Worm (Caenorhabditis elegans) whole organism, L2 larva: ENCODE data around the gene B0524.3.

Source experiments
- C34F6.9 ChIP-seq: fragments of 150-350 bp; optimal IDR thresholded peaks from 2 replicates; lab custom pipeline; 2014; ENCODE audit warnings: missing biosample characterization, missing genetic modification characterization
- F13H6.1 ChIP-seq: sonication (generic microtip); optimal IDR thresholded peaks from 2 replicates; lab custom pipeline; 2016; ENCODE audit warnings: missing genetic modification characterization, missing compliant biosample characterization
- R02D3.7 ChIP-seq: fragments of 150-350 bp; optimal IDR thresholded peaks from 2 replicates; lab custom pipeline; 2014; ENCODE audit warnings: missing biosample characterization, missing genetic modification characterization
- Y55F3AM.14 ChIP-seq: fragments of 200-800 bp; sonication (Bioruptor generic); optimal IDR thresholded peaks from 2 replicates; lab custom pipeline; 2018; ENCODE audit warnings: mild to moderate bottlenecking, missing genetic modification characterization, missing compliant biosample characterization
- ZK546.5 ChIP-seq: sonication (generic microtip); optimal IDR thresholded peaks from 2 replicates; lab custom pipeline; 2017; ENCODE audit warnings: missing biosample characterization, missing genetic modification characterization
- alr-1 ChIP-seq: fragments of 150-350 bp; optimal IDR thresholded peaks from 2 replicates; lab custom pipeline; 2014; ENCODE audit warnings: missing biosample characterization, missing genetic modification characterization
- aly-2 ChIP-seq: fragments of 150-350 bp; optimal IDR thresholded peaks from 2 replicates; lab custom pipeline; 2014; ENCODE audit warnings: missing biosample characterization, missing genetic modification characterization
- ama-1 ChIP-seq: fragments of 150-350 bp; optimal IDR thresholded peaks from 2 replicates; lab custom pipeline; 2018; ENCODE audit warnings: inconsistent platforms
- blmp-1 ChIP-seq: sonication (generic microtip); optimal IDR thresholded peaks from 2 replicates; lab custom pipeline; 2017; ENCODE audit warnings: missing genetic modification characterization, mild to moderate bottlenecking, missing compliant biosample characterization, antibody characterized with exemption, moderate library complexity; ENCODE audit not compliant: insufficient read depth
- ceh-16 ChIP-seq: fragments of 150-350 bp; optimal IDR thresholded peaks from 2 replicates; lab custom pipeline; 2014; ENCODE audit warnings: missing biosample characterization, missing genetic modification characterization
- ceh-82 ChIP-seq: fragments of 150-350 bp; optimal IDR thresholded peaks from 2 replicates; lab custom pipeline; 2014; ENCODE audit warnings: missing biosample characterization, missing genetic modification characterization
- crh-2 ChIP-seq: sonication (generic microtip); optimal IDR thresholded peaks from 2 replicates; lab custom pipeline; 2017; ENCODE audit warnings: missing biosample characterization, missing genetic modification characterization
- dmd-4 ChIP-seq: sonication (generic microtip); optimal IDR thresholded peaks from 2 replicates; lab custom pipeline; 2017; ENCODE audit warnings: missing biosample characterization, missing genetic modification characterization
- egl-27 ChIP-seq: sonication (generic microtip); optimal IDR thresholded peaks from 3 replicates; lab custom pipeline; 2017; ENCODE audit warnings: missing biosample characterization, missing genetic modification reagents, missing genetic modification characterization
- elt-1 ChIP-seq: fragments of 150-350 bp; optimal IDR thresholded peaks from 2 replicates; lab custom pipeline; 2014; ENCODE audit warnings: missing biosample characterization, missing genetic modification characterization
- elt-3 ChIP-seq: sonication (generic microtip); optimal IDR thresholded peaks from 2 replicates; lab custom pipeline; 2017; ENCODE audit warnings: missing biosample characterization, missing genetic modification characterization
- fos-1 ChIP-seq: fragments of 150-350 bp; optimal IDR thresholded peaks from 2 replicates; lab custom pipeline; 2014; ENCODE audit warnings: missing biosample characterization, missing genetic modification characterization
- gmeb-1 ChIP-seq: fragments of 150-350 bp; optimal IDR thresholded peaks from 2 replicates; lab custom pipeline; 2014; ENCODE audit warnings: missing biosample characterization, missing genetic modification characterization
- lin-11 ChIP-seq: fragments of 150-350 bp; sonication (generic microtip); optimal IDR thresholded peaks from 2 replicates; lab custom pipeline; 2014; ENCODE audit warnings: missing biosample characterization, missing genetic modification characterization, inconsistent platforms, mixed read lengths
- lin-13 ChIP-seq: fragments of 150-350 bp; optimal IDR thresholded peaks from 2 replicates; lab custom pipeline; 2014; ENCODE audit warnings: missing biosample characterization, missing genetic modification reagents, missing genetic modification characterization
- lin-39 ChIP-seq: fragments of 150-350 bp; optimal IDR thresholded peaks from 2 replicates; lab custom pipeline; 2014; ENCODE audit warnings: missing biosample characterization, missing genetic modification reagents, missing genetic modification characterization
- lsy-2 ChIP-seq, 2 experiments: fragments of 150-350 bp in 1 of 2; sonication (generic microtip) in 1 of 2; optimal IDR thresholded peaks; 2 replicates each; lab custom pipeline; 2014 to 2017; ENCODE audit warnings: missing biosample characterization in 2 of 2, missing genetic modification characterization in 2 of 2
- mab-5 ChIP-seq: fragments of 150-350 bp; optimal IDR thresholded peaks from 2 replicates; lab custom pipeline; 2014; ENCODE audit warnings: missing biosample characterization, missing genetic modification characterization
- mbf-1 ChIP-seq: sonication (generic microtip); optimal IDR thresholded peaks from 2 replicates; lab custom pipeline; 2017; ENCODE audit warnings: missing biosample characterization, missing genetic modification characterization
- mdl-1 ChIP-seq, 2 experiments: fragments of 150-350 bp in 1 of 2; sonication (generic microtip) in 1 of 2; optimal IDR thresholded peaks; 2 replicates each; lab custom pipeline; 2017; ENCODE audit warnings: missing biosample characterization in 2 of 2, missing genetic modification characterization in 2 of 2
- nhr-10 ChIP-seq: sonication (generic microtip); optimal IDR thresholded peaks from 2 replicates; lab custom pipeline; 2017; ENCODE audit warnings: missing biosample characterization, missing genetic modification characterization
- nhr-11 ChIP-seq: fragments of 150-350 bp; optimal IDR thresholded peaks from 2 replicates; lab custom pipeline; 2014; ENCODE audit warnings: missing biosample characterization, missing genetic modification characterization
- nhr-12 ChIP-seq: fragments of 150-350 bp; optimal IDR thresholded peaks from 2 replicates; lab custom pipeline; 2014; ENCODE audit warnings: missing biosample characterization, missing genetic modification characterization
- nhr-129 ChIP-seq: fragments of 150-350 bp; optimal IDR thresholded peaks from 2 replicates; lab custom pipeline; 2014; ENCODE audit warnings: missing biosample characterization, missing genetic modification characterization
- nhr-21 ChIP-seq: fragments of 150-350 bp; optimal IDR thresholded peaks from 2 replicates; lab custom pipeline; 2014; ENCODE audit warnings: missing biosample characterization, missing genetic modification characterization
- nhr-23 ChIP-seq: fragments of 150-350 bp; optimal IDR thresholded peaks from 2 replicates; lab custom pipeline; 2014; ENCODE audit warnings: missing biosample characterization, missing genetic modification reagents, missing genetic modification characterization
- nhr-237 ChIP-seq: fragments of 150-350 bp; optimal IDR thresholded peaks from 2 replicates; lab custom pipeline; 2014; ENCODE audit warnings: missing biosample characterization, missing genetic modification characterization
- nhr-25 ChIP-seq: fragments of 150-350 bp; sonication (generic microtip); optimal IDR thresholded peaks from 3 replicates; lab custom pipeline; 2014; ENCODE audit warnings: missing biosample characterization, missing genetic modification characterization
- nhr-6 ChIP-seq: fragments of 150-350 bp; optimal IDR thresholded peaks from 2 replicates; lab custom pipeline; 2014; ENCODE audit warnings: missing biosample characterization, missing genetic modification characterization
- nhr-77 ChIP-seq: fragments of 150-350 bp; optimal IDR thresholded peaks from 2 replicates; lab custom pipeline; 2014; ENCODE audit warnings: missing biosample characterization, missing genetic modification characterization
- peb-1 ChIP-seq: fragments of 150-350 bp; optimal IDR thresholded peaks from 2 replicates; lab custom pipeline; 2014; ENCODE audit warnings: missing biosample characterization, missing genetic modification characterization
- sem-4 ChIP-seq: fragments of 150-350 bp; optimal IDR thresholded peaks from 2 replicates; lab custom pipeline; 2014; ENCODE audit warnings: missing biosample characterization, missing genetic modification reagents, missing genetic modification characterization
- skn-1 ChIP-seq: sonication (generic microtip); optimal IDR thresholded peaks from 2 replicates; lab custom pipeline; 2017; ENCODE audit warnings: missing biosample characterization, missing genetic modification characterization
- sma-3 ChIP-seq: sonication (generic microtip); optimal IDR thresholded peaks from 2 replicates; lab custom pipeline; 2016; ENCODE audit warnings: missing genetic modification reagents, missing genetic modification characterization, missing compliant biosample characterization
- sma-9 ChIP-seq, 2 experiments: fragments of 150-350 bp in 1 of 2; sonication (generic microtip) in 1 of 2; optimal IDR thresholded peaks; 2 replicates each; lab custom pipeline; 2014 to 2016; ENCODE audit warnings: missing genetic modification characterization in 2 of 2, mild to moderate bottlenecking in 1 of 2, missing biosample characterization in 1 of 2, missing compliant biosample characterization in 1 of 2, missing genetic modification reagents in 1 of 2, moderate library complexity in 1 of 2
- snpc-4 ChIP-seq: fragments of 150-350 bp; optimal IDR thresholded peaks from 2 replicates; lab custom pipeline; 2014; ENCODE audit warnings: missing biosample characterization, missing genetic modification characterization
- unc-39 ChIP-seq: fragments of 150-350 bp; optimal IDR thresholded peaks from 2 replicates; lab custom pipeline; 2014; ENCODE audit warnings: missing biosample characterization, missing genetic modification characterization
- unc-55 ChIP-seq: fragments of 150-350 bp; sonication (generic microtip); optimal IDR thresholded peaks from 3 replicates; lab custom pipeline; 2014; ENCODE audit warnings: missing biosample characterization, missing genetic modification reagents, missing genetic modification characterization
- unc-62 ChIP-seq: fragments of 150-350 bp; optimal IDR thresholded peaks from 2 replicates; lab custom pipeline; 2014; ENCODE audit warnings: missing biosample characterization, missing genetic modification reagents, missing genetic modification characterization
- zag-1 ChIP-seq: fragments of 150-350 bp; optimal IDR thresholded peaks from 2 replicates; lab custom pipeline; 2014; ENCODE audit warnings: missing biosample characterization, missing genetic modification characterization
- ztf-1 ChIP-seq: fragments of 200-800 bp; sonication (Bioruptor generic); conservative IDR thresholded peaks from 2 replicates; pipeline ENCODE4 v1.3.6; 2022; ENCODE audit warnings: missing genetic modification characterization, missing compliant biosample characterization
- ztf-11 ChIP-seq: sonication (generic microtip); optimal IDR thresholded peaks from 2 replicates; lab custom pipeline; 2017; ENCODE audit warnings: missing biosample characterization, missing genetic modification characterization
- ztf-4 ChIP-seq: fragments of 150-350 bp; optimal IDR thresholded peaks from 2 replicates; lab custom pipeline; 2014; ENCODE audit warnings: missing biosample characterization, missing genetic modification characterization

B0524.3 gene

DNA sequence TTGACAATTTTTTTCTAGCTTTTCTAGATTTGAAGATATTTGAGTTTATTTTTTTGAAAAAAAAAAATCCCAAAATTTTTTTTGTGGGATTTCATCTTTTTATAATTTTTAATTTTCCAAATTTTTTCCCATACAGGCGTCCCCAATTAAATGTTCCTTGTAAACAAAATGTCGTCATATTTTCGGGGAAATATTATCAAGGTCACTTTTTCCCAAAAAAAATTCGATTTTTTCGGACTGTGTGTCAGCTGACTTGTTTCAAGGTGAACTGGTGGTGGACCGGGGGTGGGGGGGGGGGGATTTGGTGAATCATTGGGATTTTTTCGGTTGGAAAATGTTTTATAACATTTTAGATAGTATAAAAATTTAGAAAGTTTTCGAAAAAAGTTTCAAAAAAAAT lies 30.8 kb upstream of the B0524.3 start:
- TF ChIP-seq snpc-4 (tag; lab: Kevin White, UChicago) (no peak), nhr-25 (tag; lab: Kevin White, UChicago) (peak; percentile 8), zag-1 (tag; lab: Kevin White, UChicago) (no peak)

DNA sequence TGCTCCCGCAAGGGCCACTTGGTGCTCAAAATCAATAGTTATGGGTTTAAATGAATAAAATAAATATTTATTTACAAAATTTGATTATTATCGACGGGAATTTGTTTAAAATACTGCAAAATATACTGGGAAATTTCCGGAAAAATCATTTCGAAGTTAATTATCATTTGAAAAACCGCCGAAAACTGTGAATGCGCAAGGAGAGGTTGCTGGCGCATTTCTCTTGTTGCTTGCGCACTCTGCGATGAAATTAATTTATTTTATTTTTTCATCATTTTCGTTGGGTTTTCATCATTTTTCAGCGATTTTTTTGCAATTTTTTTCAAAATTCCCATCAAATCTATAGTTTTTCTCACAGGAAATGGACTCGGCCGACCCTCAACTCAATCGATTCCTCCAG lies 27.9 kb upstream of the B0524.3 start, which contains the start of gene ddp-1:
TSS of gene ddp-1 (plus strand) at position 357 of the 400 bp plus-strand sequence.
- TF ChIP-seq skn-1 (tag; lab: Kevin White, UChicago) (no peak), sem-4 (tag; lab: Kevin White, UChicago) (peak; percentile 90), dmd-4 (tag; lab: Kevin White, UChicago) (peak; percentile 64), ama-1 (lab: Kevin White, UChicago) (peak; percentile 87), nhr-21 (peak; percentile 95), blmp-1 (tag; lab: Kevin White, UChicago) (peak; percentile 71), lin-39 (tag; lab: Kevin White, UChicago) (peak; percentile 59), alr-1 (tag; lab: Kevin White, UChicago) (no peak), mbf-1 (tag; lab: Kevin White, UChicago) (peak; percentile 41), ceh-82 (tag; lab: Kevin White, UChicago) (peak; percentile 83), F13H6.1 (tag; lab: Kevin White, UChicago) (peak; percentile 93), mab-5 (tag; lab: Kevin White, UChicago) (peak; percentile 94), crh-2 (tag; lab: Kevin White, UChicago) (peak; percentile 96), lin-13 (peak; percentile 97), lin-11 (tag; lab: Kevin White, UChicago) (peak; percentile 88), ztf-11 (tag; lab: Kevin White, UChicago) (peak; percentile 63), ceh-16 (tag; lab: Kevin White, UChicago) (peak; percentile 81), zag-1 (tag; lab: Kevin White, UChicago) (peak; percentile 80), peb-1 (tag; lab: Kevin White, UChicago) (no peak), aly-2 (peak; percentile 71), nhr-10 (tag; lab: Kevin White, UChicago) (peak; percentile 91), unc-62 (GFP tag; lab: Kevin White, UChicago) (peak; percentile 82), nhr-237 (tag; lab: Kevin White, UChicago) (peak; percentile 83), mdl-1 (tag; optimal IDR thresholded peaks at IDR 0.05; lab: Kevin White, UChicago) (peak in 1 of 2 experiments; percentile 69), Y55F3AM.14 (GFP tag; lab: Kevin White, UChicago) (peak; percentile 80), nhr-11 (no peak), ZK546.5 (tag; lab: Kevin White, UChicago) (peak; percentile 77), unc-39 (no peak), ztf-4 (tag; lab: Kevin White, UChicago) (peak; percentile 89), nhr-23 (tag; lab: Kevin White, UChicago) (no peak), nhr-12 (tag; lab: Kevin White, UChicago) (no peak), ztf-1 (GFP tag; lab: Robert Waterston, UW) (no peak), sma-3 (GFP tag; lab: Kevin White, UChicago) (peak; percentile 96), elt-1 (tag; lab: Kevin White, UChicago) (no peak), nhr-6 (peak; percentile 93), R02D3.7 (tag; lab: Kevin White, UChicago) (peak; percentile 73), nhr-77 (tag; lab: Kevin White, UChicago) (peak; percentile 74), lsy-2 (tag; optimal IDR thresholded peaks at IDR 0.05; lab: Kevin White, UChicago) (peak; percentile 95 to 97), nhr-129 (tag; lab: Kevin White, UChicago) (peak; percentile 78), egl-27 (tag; lab: Kevin White, UChicago) (peak; percentile 91), elt-3 (tag; lab: Kevin White, UChicago) (no peak), fos-1 (tag; lab: Kevin White, UChicago) (peak; percentile 87), gmeb-1 (peak; percentile 100), C34F6.9 (tag; lab: Kevin White, UChicago) (peak; percentile 97), nhr-25 (tag; lab: Kevin White, UChicago) (peak; percentile 96), sma-9 (GFP tag; optimal IDR thresholded peaks at IDR 0.05; lab: Kevin White, UChicago) (peak; percentile 98), sma-9 (tag; optimal IDR thresholded peaks at IDR 0.05; lab: Kevin White, UChicago) (no peak), snpc-4 (tag; lab: Kevin White, UChicago) (peak; percentile 69), unc-55 (GFP tag; lab: Kevin White, UChicago) (peak; percentile 99)
